Fruit fly (Drosophila melanogaster) whole organism, embryonic: ENCODE results near the gene Peritrophin-15a.

Experiments used
- BEAF-32 ChIP-seq: fragments of 200-800 bp; sonication (Bioruptor generic); optimal IDR thresholded peaks from 3 replicates; lab custom pipeline; 2017; ENCODE audit warnings: missing biosample characterization, missing genetic modification characterization, mild to moderate bottlenecking, moderate library complexity, missing genetic modification reagents
- CG10979 ChIP-seq: fragments of 200-800 bp; sonication (Bioruptor generic); optimal IDR thresholded peaks from 2 replicates; lab custom pipeline; 2018; ENCODE audit warnings: missing biosample characterization, mild to moderate bottlenecking, missing genetic modification characterization, moderate library complexity
- CG11504 ChIP-seq: fragments of 200-800 bp; sonication (Bioruptor generic); optimal IDR thresholded peaks from 3 replicates; lab custom pipeline; 2019; ENCODE audit warnings: missing biosample characterization, mild to moderate bottlenecking, missing genetic modification characterization, moderate library complexity
- CG11695 ChIP-seq: fragments of 200-800 bp; sonication (Bioruptor generic); IDR thresholded peaks from 3 replicates; pipeline ENCODE4 v1.3.6; 2022; ENCODE audit warnings: missing biosample characterization, missing genetic modification characterization
- CG14965 ChIP-seq: fragments of 200-800 bp; sonication (Bioruptor generic); optimal IDR thresholded peaks from 2 replicates; lab custom pipeline; 2016; ENCODE audit warnings: missing biosample characterization, missing genetic modification characterization, borderline replicate concordance
- CG15073 ChIP-seq: fragments of 200-800 bp; sonication (Bioruptor generic); optimal IDR thresholded peaks from 2 replicates; lab custom pipeline; 2016; ENCODE audit warnings: missing biosample characterization, missing genetic modification characterization
- CG1603 ChIP-seq: fragments of 200-800 bp; sonication (Bioruptor generic); optimal IDR thresholded peaks from 2 replicates; lab custom pipeline; 2019; ENCODE audit warnings: missing biosample characterization, mild to moderate bottlenecking, missing genetic modification characterization, moderate library complexity
- CG16813 ChIP-seq: fragments of 200-800 bp; sonication (Bioruptor generic); IDR thresholded peaks from 3 replicates; pipeline ENCODE4 v1.3.6; 2022; ENCODE audit warnings: missing biosample characterization, missing genetic modification characterization; ENCODE audit not compliant: partially characterized antibody
- CG17186 ChIP-seq: fragments of 200-800 bp; sonication (Bioruptor generic); optimal IDR thresholded peaks from 3 replicates; lab custom pipeline; 2017; ENCODE audit warnings: missing biosample characterization, missing genetic modification reagents, missing genetic modification characterization
- CG17361 ChIP-seq: fragments of 200-800 bp; sonication (Bioruptor generic); IDR thresholded peaks from 3 replicates; pipeline ENCODE4 v1.3.6; 2022; ENCODE audit warnings: missing biosample characterization, missing genetic modification characterization
- CG18599 ChIP-seq: fragments of 200-800 bp; sonication (Bioruptor generic); optimal IDR thresholded peaks from 3 replicates; lab custom pipeline; 2017; ENCODE audit warnings: missing biosample characterization, missing genetic modification characterization, mild to moderate bottlenecking, moderate library complexity, missing genetic modification reagents
- CG2202 ChIP-seq: fragments of 200-800 bp; sonication (Bioruptor generic); optimal IDR thresholded peaks from 2 replicates; lab custom pipeline; 2018; ENCODE audit warnings: missing biosample characterization, mild to moderate bottlenecking, missing genetic modification characterization
- CG30403 ChIP-seq: fragments of 200-800 bp; sonication (Bioruptor generic); optimal IDR thresholded peaks from 3 replicates; lab custom pipeline; 2016; ENCODE audit warnings: missing biosample characterization, missing genetic modification characterization
- CG31441 ChIP-seq: fragments of 200-800 bp; sonication (Bioruptor generic); IDR thresholded peaks from 2 replicates; pipeline ENCODE4 v1.3.6; 2022; ENCODE audit warnings: missing biosample characterization, missing genetic modification characterization
- CG33213 ChIP-seq: fragments of 200-800 bp; sonication (Bioruptor generic); optimal IDR thresholded peaks from 3 replicates; lab custom pipeline; 2016; ENCODE audit warnings: missing biosample characterization, missing genetic modification characterization
- CG3726 ChIP-seq: fragments of 200-800 bp; sonication (Bioruptor generic); IDR thresholded peaks from 3 replicates; pipeline ENCODE4, ENCODE4 v1.3.6; 2022; ENCODE audit warnings: missing biosample characterization, missing genetic modification characterization
- CG4707 ChIP-seq: fragments of 200-800 bp; sonication (Bioruptor generic); optimal IDR thresholded peaks from 2 replicates; lab custom pipeline; 2018; ENCODE audit warnings: missing biosample characterization, mild to moderate bottlenecking, missing genetic modification characterization, moderate library complexity
- CrebB ChIP-seq: fragments of 200-800 bp; sonication (Bioruptor generic); optimal IDR thresholded peaks from 3 replicates; lab custom pipeline; 2018; ENCODE audit warnings: missing biosample characterization, mild to moderate bottlenecking, missing genetic modification characterization
- Dfd ChIP-seq, 2 experiments: fragments of >200 bp; optimal IDR thresholded peaks; 2 replicates each; lab custom pipeline; 2017; ENCODE audit warnings: missing biosample characterization in 2 of 2, missing genetic modification characterization in 2 of 2
- HHEX ChIP-seq: fragments of 200-800 bp; sonication (Bioruptor generic); optimal IDR thresholded peaks from 3 replicates; lab custom pipeline; 2017; ENCODE audit warnings: missing biosample characterization, mild to moderate bottlenecking, missing genetic modification characterization, missing genetic modification reagents
- HLHmδ ChIP-seq: fragments of 200-800 bp; sonication (Bioruptor generic); optimal IDR thresholded peaks from 2 replicates; lab custom pipeline; 2018; ENCODE audit warnings: missing biosample characterization, mild to moderate bottlenecking, missing genetic modification characterization, moderate library complexity
- Hey ChIP-seq: fragments of 200-800 bp; sonication (Bioruptor generic); optimal IDR thresholded peaks from 3 replicates; lab custom pipeline; 2018; ENCODE audit warnings: missing biosample characterization, mild to moderate bottlenecking, missing genetic modification characterization
- MBD-R2 ChIP-seq: fragments of 200-800 bp; sonication (Bioruptor generic); IDR thresholded peaks from 2 replicates; pipeline ENCODE4 v1.3.6; 2022; ENCODE audit warnings: missing biosample characterization, missing genetic modification characterization
- MESR4 ChIP-seq: fragments of 200-800 bp; sonication (Bioruptor generic); optimal IDR thresholded peaks from 2 replicates; lab custom pipeline; 2018; ENCODE audit warnings: missing biosample characterization, mild to moderate bottlenecking, missing genetic modification characterization, moderate library complexity
- Med ChIP-seq: fragments of 200-800 bp; sonication (Bioruptor generic); peaks from one replicate; lab custom pipeline; 2016; ENCODE audit warnings: missing biosample characterization, missing genetic modification characterization, mild to moderate bottlenecking, inconsistent platforms, moderate library complexity
- Nf-YC ChIP-seq: fragments of 200-800 bp; optimal IDR thresholded peaks from 3 replicates; lab custom pipeline; 2019; ENCODE audit warnings: missing biosample characterization, mild to moderate bottlenecking, missing genetic modification characterization, moderate library complexity
- Rfx ChIP-seq: fragments of 200-800 bp; sonication (Bioruptor generic); IDR thresholded peaks from 2 replicates; pipeline ENCODE4 v1.3.6; 2022; ENCODE audit warnings: missing biosample characterization, missing genetic modification characterization
- Stat92E ChIP-seq, 3 experiments: fragments of >200 bp in 2 of 3; fragments of 200-800 bp in 1 of 3; sonication (Bioruptor generic) in 1 of 3; optimal IDR thresholded peaks; 2 replicates each; lab custom pipeline; 2017 to 2019; ENCODE audit warnings: missing biosample characterization in 3 of 3, missing genetic modification characterization in 3 of 3, mild to moderate bottlenecking in 1 of 3, moderate library complexity in 1 of 3
- abd-A ChIP-seq: fragments of 200-800 bp; sonication (Bioruptor generic); optimal IDR thresholded peaks from 3 replicates; lab custom pipeline; 2019; ENCODE audit warnings: missing biosample characterization, mild to moderate bottlenecking, missing genetic modification characterization, moderate library complexity
- az2 ChIP-seq: fragments of 200-800 bp; sonication (Bioruptor generic); optimal IDR thresholded peaks from 3 replicates; lab custom pipeline; 2016; ENCODE audit warnings: missing biosample characterization, missing genetic modification characterization
- bsh ChIP-seq, 2 experiments: fragments of 200-800 bp; sonication (Bioruptor generic); optimal IDR thresholded peaks; 2 replicates each; lab custom pipeline; 2017 to 2018; ENCODE audit warnings: mild to moderate bottlenecking in 2 of 2, missing biosample characterization in 2 of 2, missing genetic modification characterization in 2 of 2, moderate library complexity in 1 of 2
- cato ChIP-seq: fragments of 200-800 bp; sonication (Bioruptor generic); optimal IDR thresholded peaks from 2 replicates; lab custom pipeline; 2016; ENCODE audit warnings: missing biosample characterization, missing genetic modification characterization, borderline replicate concordance
- fd3F ChIP-seq: fragments of 200-800 bp; sonication (Bioruptor generic); optimal IDR thresholded peaks from 2 replicates; lab custom pipeline; 2018; ENCODE audit warnings: missing biosample characterization, mild to moderate bottlenecking, missing genetic modification characterization, moderate library complexity
- gce ChIP-seq: fragments of 200-800 bp; sonication (Bioruptor generic); IDR thresholded peaks from 3 replicates; pipeline ENCODE4 v1.3.6; 2022; ENCODE audit warnings: missing biosample characterization, missing genetic modification characterization
- gem ChIP-seq: fragments of 200-800 bp; sonication (Bioruptor generic); optimal IDR thresholded peaks from 2 replicates; lab custom pipeline; 2019; ENCODE audit warnings: missing biosample characterization, mild to moderate bottlenecking, missing genetic modification characterization, moderate library complexity
- kni ChIP-seq: fragments of 200-800 bp; sonication (Bioruptor generic); optimal IDR thresholded peaks from 3 replicates; lab custom pipeline; 2017; ENCODE audit warnings: mild to moderate bottlenecking, missing biosample characterization, missing genetic modification reagents, missing genetic modification characterization
- maf-S ChIP-seq: fragments of 200-800 bp; sonication (Bioruptor generic); optimal IDR thresholded peaks from 2 replicates; lab custom pipeline; 2016; ENCODE audit warnings: missing biosample characterization, missing genetic modification characterization
- mam ChIP-seq: fragments of 200-800 bp; sonication (Bioruptor generic); optimal IDR thresholded peaks from 3 replicates; lab custom pipeline; 2016; ENCODE audit warnings: missing biosample characterization, missing genetic modification characterization
- mld ChIP-seq: fragments of 200-800 bp; sonication (Bioruptor generic); IDR thresholded peaks from 3 replicates; pipeline ENCODE4 v1.3.6; 2022; ENCODE audit warnings: missing biosample characterization, missing genetic modification characterization; ENCODE audit not compliant: partially characterized antibody
- nerfin-2 ChIP-seq: fragments of 200-800 bp; sonication (Bioruptor generic); IDR thresholded peaks from 2 replicates; pipeline ENCODE4 v1.3.6; 2022; ENCODE audit warnings: missing biosample characterization, missing genetic modification characterization; ENCODE audit not compliant: partially characterized antibody
- nmo ChIP-seq: fragments of 200-800 bp; sonication (Bioruptor generic); optimal IDR thresholded peaks from 2 replicates; lab custom pipeline; 2018; ENCODE audit warnings: missing biosample characterization, mild to moderate bottlenecking, missing genetic modification characterization, moderate library complexity
- peb ChIP-seq: fragments of 200-800 bp; sonication (Bioruptor generic); IDR thresholded peaks from 2 replicates; pipeline ENCODE4 v1.3.6; 2022; ENCODE audit warnings: missing biosample characterization, missing genetic modification characterization
- pros ChIP-seq: fragments of 200-800 bp; sonication (Bioruptor generic); optimal IDR thresholded peaks from 3 replicates; lab custom pipeline; 2019; ENCODE audit warnings: missing biosample characterization, mild to moderate bottlenecking, missing genetic modification characterization, moderate library complexity
- sens ChIP-seq: fragments of 200-800 bp; sonication (Bioruptor generic); peaks from one replicate; lab custom pipeline; 2016; ENCODE audit warnings: missing biosample characterization, missing genetic modification characterization
- sim ChIP-seq: fragments of 200-800 bp; sonication (Bioruptor generic); IDR thresholded peaks from 2 replicates; pipeline ENCODE4 v1.3.6; 2022; ENCODE audit warnings: missing biosample characterization, missing genetic modification characterization
- sug ChIP-seq: fragments of 200-800 bp; optimal IDR thresholded peaks from 2 replicates; lab custom pipeline; 2019; ENCODE audit warnings: missing biosample characterization, mild to moderate bottlenecking, missing genetic modification characterization, moderate library complexity
- tup ChIP-seq: fragments of 200-800 bp; sonication (Bioruptor generic); optimal IDR thresholded peaks from 2 replicates; lab custom pipeline; 2016; ENCODE audit warnings: missing biosample characterization, mild to moderate bottlenecking, missing genetic modification characterization, moderate library complexity
- vnd ChIP-seq: fragments of 200-800 bp; sonication (Bioruptor generic); IDR thresholded peaks from 3 replicates; pipeline ENCODE4 v1.3.6; 2022; ENCODE audit warnings: missing biosample characterization, missing genetic modification characterization; ENCODE audit not compliant: partially characterized antibody
- zfh2 ChIP-seq: fragments of 200-800 bp; sonication (Bioruptor generic); optimal IDR thresholded peaks from 2 replicates; lab custom pipeline; 2016; ENCODE audit warnings: missing biosample characterization, missing genetic modification characterization

Peritrophin-15a gene

DNA sequence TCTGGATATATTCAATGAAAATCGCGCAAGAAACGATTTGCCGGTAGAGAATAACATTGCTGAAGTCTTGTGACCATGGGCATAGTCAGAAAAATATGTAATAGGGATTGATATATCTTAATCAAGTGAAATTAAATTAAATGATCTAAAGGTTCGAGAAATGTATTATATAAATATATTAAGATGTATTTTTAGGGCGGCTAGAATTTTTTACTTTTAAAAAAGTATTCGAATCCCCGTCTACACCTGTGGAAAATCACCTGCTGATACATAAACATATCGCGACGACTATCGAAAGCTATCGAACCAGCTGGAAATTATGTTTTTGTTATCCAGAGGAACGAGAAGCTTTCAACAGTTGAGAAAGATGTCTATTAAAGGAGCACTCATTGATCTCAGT is 19.2 kb downstream of the Peritrophin-15a start, which contains the start of the genes CG13390 and CG17294 (continued):
- TF ChIP-seq nmo (peak; percentile 100), peb (peak; percentile 98), bsh (GFP tag; optimal IDR thresholded peaks at IDR 0.05; lab: Kevin White, UChicago) (peak; percentile 97 to 100), sim (GFP tag; lab: Robert Waterston, UW) (peak; percentile 99), CG1603 (peak; percentile 96), sens (peak; percentile 99), abd-A (tag; lab: Kevin White, UChicago) (peak; percentile 98), CG3726 (GFP tag; lab: Robert Waterston, UW) (peak; percentile 99), zfh2 (peak; percentile 95), CrebB (peak; percentile 99), MESR4 (peak; percentile 82), CG10979 (tag; lab: Kevin White, UChicago) (peak; percentile 99), fd3F (peak; percentile 100), gem (tag; lab: Kevin White, UChicago) (peak; percentile 100), HHEX (GFP tag; lab: Kevin White, UChicago) (peak; percentile 100), CG31441 (GFP tag; lab: Robert Waterston, UW) (peak; percentile 100), az2 (GFP tag; lab: Kevin White, UChicago) (peak; percentile 99), mam (GFP tag; lab: Kevin White, UChicago) (peak; percentile 97), tup (peak; percentile 98), mld (GFP tag; lab: Robert Waterston, UW) (no peak), CG17361 (GFP tag; lab: Robert Waterston, UW) (peak; percentile 100), CG4707 (GFP tag; lab: Kevin White, UChicago) (peak; percentile 96), pros (GFP tag; lab: Kevin White, UChicago) (peak; percentile 89), gce (peak; percentile 100), cato (GFP tag; lab: Kevin White, UChicago) (peak; percentile 98), nerfin-2 (GFP tag; lab: Robert Waterston, UW) (peak; percentile 75; the same call in 1 of the 2 replicates), CG11695 (peak; percentile 100), CG14965 (peak; percentile 37), CG30403 (GFP tag; lab: Kevin White, UChicago) (peak; percentile 99), CG11504 (tag; lab: Kevin White, UChicago) (peak; percentile 98), sug (tag; lab: Kevin White, UChicago) (peak; percentile 99), Stat92E (GFP tag; optimal IDR thresholded peaks at IDR 0.05; lab: Kevin White, UChicago) (peak in 1 of 3 experiments; percentile 98), Hey (peak; percentile 92), CG16813 (GFP tag; lab: Robert Waterston, UW) (peak; percentile 68), maf-S (GFP tag; lab: Kevin White, UChicago) (peak; percentile 94), MBD-R2 (GFP tag; lab: Robert Waterston, UW) (peak; percentile 100), Dfd (GFP tag; optimal IDR thresholded peaks at IDR 0.05; lab: Kevin White, UChicago) (no peak), kni (GFP tag; lab: Kevin White, UChicago) (peak; percentile 97), CG33213 (GFP tag; lab: Kevin White, UChicago) (peak; percentile 93), BEAF-32 (GFP tag; lab: Kevin White, UChicago) (peak; percentile 75), CG2202 (tag; lab: Kevin White, UChicago) (peak; percentile 99), CG17186 (peak; percentile 94), Nf-YC (tag; lab: Kevin White, UChicago) (peak; percentile 95), Med (GFP tag; lab: Kevin White, UChicago) (peak; percentile 99), CG18599 (GFP tag; lab: Kevin White, UChicago) (peak; percentile 100), HLHmδ (GFP tag; lab: Kevin White, UChicago) (no peak), CG15073 (GFP tag; lab: Kevin White, UChicago) (peak; percentile 90), Rfx (peak; percentile 100), vnd (GFP tag; lab: Robert Waterston, UW) (peak; percentile 63)
